Worm (Caenorhabditis elegans) whole organism, late embryonic: ENCODE results near the gene srh-215.

Source experiments
- C08G9.2 ChIP-seq: sonication (generic microtip); optimal IDR thresholded peaks from 2 replicates; lab custom pipeline; 2016; ENCODE audit warnings: mild to moderate bottlenecking, missing genetic modification characterization, moderate library complexity, missing compliant biosample characterization
- T23F11.4 ChIP-seq: fragments of 200-800 bp; sonication (Bioruptor generic); optimal IDR thresholded peaks from 2 replicates; lab custom pipeline; 2018; ENCODE audit warnings: mild to moderate bottlenecking, missing genetic modification characterization, missing compliant biosample characterization
- Y22D7AL.16 ChIP-seq: sonication (generic microtip); optimal IDR thresholded peaks from 2 replicates; lab custom pipeline; 2016; ENCODE audit warnings: missing genetic modification characterization, missing compliant biosample characterization
- ahr-1 ChIP-seq: sonication (generic microtip); optimal IDR thresholded peaks from 2 replicates; lab custom pipeline; 2016; ENCODE audit warnings: missing genetic modification characterization, missing compliant biosample characterization
- ceh-18 ChIP-seq: sonication (generic microtip); optimal IDR thresholded peaks from 2 replicates; lab custom pipeline; 2016; ENCODE audit warnings: missing genetic modification characterization, missing compliant biosample characterization
- ceh-2 ChIP-seq: sonication (generic microtip); optimal IDR thresholded peaks from 2 replicates; lab custom pipeline; 2016; ENCODE audit warnings: missing genotype, missing genetic modification characterization, missing compliant biosample characterization
- ceh-22 ChIP-seq: sonication (generic microtip); optimal IDR thresholded peaks from 2 replicates; lab custom pipeline; 2017; ENCODE audit warnings: missing biosample characterization, missing genetic modification characterization
- ceh-24 ChIP-seq: sonication (generic microtip); optimal IDR thresholded peaks from 2 replicates; lab custom pipeline; 2016; ENCODE audit warnings: mild to moderate bottlenecking, missing genetic modification characterization, missing compliant biosample characterization
- ceh-31 ChIP-seq: sonication (generic microtip); optimal IDR thresholded peaks from 2 replicates; lab custom pipeline; 2016; ENCODE audit warnings: missing genetic modification characterization, missing compliant biosample characterization
- ceh-45 ChIP-seq: fragments of 200-800 bp; sonication (Bioruptor generic); IDR thresholded peaks from 2 replicates; pipeline ENCODE4 v1.3.6; 2022; ENCODE audit warnings: missing genetic modification reagents, missing genetic modification characterization, missing compliant biosample characterization
- ceh-6 ChIP-seq: fragments of 200-800 bp; sonication (Bioruptor generic); optimal IDR thresholded peaks from 2 replicates; lab custom pipeline; 2018; ENCODE audit warnings: mild to moderate bottlenecking, missing genetic modification characterization, missing compliant biosample characterization
- che-1 ChIP-seq: sonication (generic microtip); optimal IDR thresholded peaks from 2 replicates; lab custom pipeline; 2016; ENCODE audit warnings: mild to moderate bottlenecking, missing genetic modification characterization, missing compliant biosample characterization
- elt-2 ChIP-seq: sonication (generic microtip); optimal IDR thresholded peaks from 2 replicates; lab custom pipeline; 2016; ENCODE audit warnings: missing genetic modification reagents, missing genetic modification characterization, missing compliant biosample characterization
- ets-4 ChIP-seq: sonication (generic microtip); optimal IDR thresholded peaks from 2 replicates; lab custom pipeline; 2016; ENCODE audit warnings: missing genetic modification characterization, missing compliant biosample characterization
- eyg-1 ChIP-seq: sonication (generic microtip); optimal IDR thresholded peaks from 2 replicates; lab custom pipeline; 2016; ENCODE audit warnings: missing genotype, missing genetic modification characterization, missing compliant biosample characterization
- fax-1 ChIP-seq: sonication (generic microtip); optimal IDR thresholded peaks from 2 replicates; lab custom pipeline; 2016; ENCODE audit warnings: missing genotype, missing genetic modification characterization, missing compliant biosample characterization
- fkh-10 ChIP-seq: fragments of 150-350 bp; optimal IDR thresholded peaks from 2 replicates; lab custom pipeline; 2014; ENCODE audit warnings: missing biosample characterization, missing genetic modification reagents, missing genetic modification characterization
- fkh-6 ChIP-seq: sonication (generic microtip); optimal IDR thresholded peaks from 2 replicates; lab custom pipeline; 2016; ENCODE audit warnings: missing genetic modification characterization, missing compliant biosample characterization
- gmeb-2 ChIP-seq: sonication (generic microtip); optimal IDR thresholded peaks from 2 replicates; lab custom pipeline; 2016; ENCODE audit warnings: missing genetic modification characterization, inconsistent platforms, missing compliant biosample characterization
- hlh-13 ChIP-seq: fragments of 200-800 bp; sonication (Bioruptor generic); optimal IDR thresholded peaks from 2 replicates; lab custom pipeline; 2018; ENCODE audit warnings: mild to moderate bottlenecking, missing genetic modification characterization, missing compliant biosample characterization
- hlh-15 ChIP-seq: sonication (generic microtip); optimal IDR thresholded peaks from 2 replicates; lab custom pipeline; 2016; ENCODE audit warnings: missing genetic modification characterization, missing compliant biosample characterization
- hlh-30 ChIP-seq: sonication (generic microtip); optimal IDR thresholded peaks from 2 replicates; lab custom pipeline; 2017; ENCODE audit warnings: antibody characterized with exemption, missing genetic modification characterization, missing compliant biosample characterization; ENCODE audit not compliant: insufficient read depth
- hlh-6 ChIP-seq: sonication (generic microtip); optimal IDR thresholded peaks from 2 replicates; lab custom pipeline; 2016; ENCODE audit warnings: missing genotype, missing genetic modification characterization, missing compliant biosample characterization
- hlh-8 ChIP-seq: sonication (generic microtip); optimal IDR thresholded peaks from 2 replicates; lab custom pipeline; 2016; ENCODE audit warnings: missing genotype, missing genetic modification characterization, missing compliant biosample characterization
- lim-6 ChIP-seq: sonication (generic microtip); optimal IDR thresholded peaks from 2 replicates; lab custom pipeline; 2016; ENCODE audit warnings: missing genetic modification characterization, missing compliant biosample characterization
- mec-3 ChIP-seq: sonication (generic microtip); optimal IDR thresholded peaks from 2 replicates; lab custom pipeline; 2016; ENCODE audit warnings: borderline replicate concordance, missing genetic modification characterization, missing compliant biosample characterization
- nhr-11 ChIP-seq: fragments of 150-350 bp; optimal IDR thresholded peaks from 2 replicates; lab custom pipeline; 2014; ENCODE audit warnings: missing biosample characterization, missing genetic modification characterization
- nhr-232 ChIP-seq: sonication (generic microtip); optimal IDR thresholded peaks from 2 replicates; lab custom pipeline; 2016; ENCODE audit warnings: missing genetic modification characterization, missing compliant biosample characterization
- npax-4 ChIP-seq: sonication (generic microtip); optimal IDR thresholded peaks from 2 replicates; lab custom pipeline; 2016; ENCODE audit warnings: missing genetic modification characterization, missing compliant biosample characterization
- odd-2 ChIP-seq: sonication (generic microtip); optimal IDR thresholded peaks from 2 replicates; lab custom pipeline; 2017; ENCODE audit warnings: antibody characterized with exemption, mild to moderate bottlenecking, missing genetic modification characterization, missing compliant biosample characterization
- pag-3 ChIP-seq: sonication (generic microtip); optimal IDR thresholded peaks from 2 replicates; lab custom pipeline; 2016; ENCODE audit warnings: missing compliant biosample characterization, missing genetic modification characterization, borderline replicate concordance
- pat-9 ChIP-seq: fragments of 200-800 bp; sonication (Bioruptor generic); optimal IDR thresholded peaks from 2 replicates; lab custom pipeline; 2018; ENCODE audit warnings: mild to moderate bottlenecking, missing genetic modification characterization, moderate library complexity, missing compliant biosample characterization
- pqm-1 ChIP-seq: sonication (generic microtip); optimal IDR thresholded peaks from 2 replicates; lab custom pipeline; 2016; ENCODE audit warnings: missing genetic modification characterization, missing compliant biosample characterization
- pros-1 ChIP-seq: fragments of 150-350 bp; optimal IDR thresholded peaks from 2 replicates; lab custom pipeline; 2014; ENCODE audit warnings: missing biosample characterization, missing genetic modification reagents, missing genetic modification characterization
- ref-2 ChIP-seq: sonication (generic microtip); optimal IDR thresholded peaks from 2 replicates; lab custom pipeline; 2016; ENCODE audit warnings: missing genetic modification characterization, missing compliant biosample characterization
- ttx-3 ChIP-seq: sonication (generic microtip); optimal IDR thresholded peaks from 2 replicates; lab custom pipeline; 2016; ENCODE audit warnings: missing genetic modification reagents, missing genetic modification characterization, missing compliant biosample characterization
- unc-3 ChIP-seq, 2 experiments: fragments of 200-800 bp in 1 of 2; sonication (Bioruptor generic) in 1 of 2; sonication (generic microtip) in 1 of 2; conservative IDR thresholded peaks in 1 of 2; optimal IDR thresholded peaks in 1 of 2; 2 replicates each; pipeline versions ENCODE4 v1.3.6 to Lab custom; 2016 to 2022; ENCODE audit warnings: missing compliant biosample characterization in 2 of 2, missing genetic modification characterization in 2 of 2, missing genetic modification reagents in 1 of 2
- zip-5 ChIP-seq: sonication (generic microtip); optimal IDR thresholded peaks from 2 replicates; lab custom pipeline; 2016; ENCODE audit warnings: missing genetic modification characterization, missing compliant biosample characterization

srh-215 gene

ce11 chrV:16831921-16832320 lies at the start of gene srh-215:
TSS of gene srh-215 (minus strand) at chrV:16832021.
- TF ChIP-seq ceh-2 (tag; lab: Kevin White, UChicago): no peak
- TF ChIP-seq odd-2 (tag; lab: Kevin White, UChicago): no peak
- no peak for TF ChIP-seq nhr-232 (tag; lab: Kevin White, UChicago)
- TF ChIP-seq ceh-6 (GFP tag; lab: Kevin White, UChicago): no peak
- no peak for TF ChIP-seq unc-3 (GFP tag; conservative IDR thresholded peaks at IDR 0.05; lab: Robert Waterston, UW)
- TF ChIP-seq unc-3 (tag; optimal IDR thresholded peaks at IDR 0.05; lab: Kevin White, UChicago): no peak
- TF ChIP-seq ahr-1 (tag; lab: Kevin White, UChicago): no peak
- TF ChIP-seq ref-2: no peak
- TF ChIP-seq eyg-1 (tag; lab: Kevin White, UChicago): no peak
- TF ChIP-seq, all 69 proteins: peak for 0

- TF ChIP-seq hlh-13 (no peak), fax-1 (tag; lab: Kevin White, UChicago) (no peak), ets-4 (no peak), lim-6 (no peak), T23F11.4 (GFP tag; lab: Kevin White, UChicago) (no peak), Y22D7AL.16 (tag; lab: Kevin White, UChicago) (no peak), pag-3 (no peak), che-1 (no peak), ttx-3 (no peak), hlh-30 (tag; lab: Kevin White, UChicago) (no peak), gmeb-2 (tag; lab: Kevin White, UChicago) (no peak), ceh-45 (GFP tag; lab: Robert Waterston, UW) (no peak), nhr-11 (tag; lab: Kevin White, UChicago) (no peak), hlh-8 (tag; lab: Kevin White, UChicago) (no peak)
Measured at ce11 chrV:16880679-16881078, 48.9 kb upstream of the srh-215 start, which contains the start of gene F09C6.14. TSS of gene F09C6.14 (plus strand) at chrV:16880979.

ce11 chrV:16880054-16880453 lies 48.2 kb upstream of the srh-215 start, which contains the start of gene F09C6.3:
TSS of gene F09C6.3 (minus strand) at chrV:16880154.
- TF ChIP-seq gmeb-2 (tag; lab: Kevin White, UChicago): no peak
- TF ChIP-seq fkh-10: no peak
- TF ChIP-seq fkh-6 (tag; lab: Kevin White, UChicago): no peak
- TF ChIP-seq ceh-22 (tag; lab: Kevin White, UChicago): no peak
- no peak for TF ChIP-seq elt-2 (tag; lab: Kevin White, UChicago)
- no peak for TF ChIP-seq ceh-2 (tag; lab: Kevin White, UChicago)
- TF ChIP-seq C08G9.2 (tag; lab: Kevin White, UChicago): no peak
- TF ChIP-seq zip-5 (tag; lab: Kevin White, UChicago): no peak

ce11 chrV:16879532-16879931 lies 47.7 kb upstream of the srh-215 start:
- TF ChIP-seq npax-4 (tag; lab: Kevin White, UChicago): no peak
- no peak for TF ChIP-seq Y22D7AL.16 (tag; lab: Kevin White, UChicago)

ce11 chrV:16874966-16875365 lies 43.1 kb upstream of the srh-215 start, which contains the start of gene F49A5.10:
TSS of gene F49A5.10 (plus strand) at chrV:16875266.
- TF ChIP-seq Y22D7AL.16 (tag; lab: Kevin White, UChicago) (no peak), hlh-13 (no peak), hlh-15 (tag; lab: Kevin White, UChicago) (no peak), pqm-1 (tag; lab: Kevin White, UChicago) (no peak), ceh-31 (tag; lab: Kevin White, UChicago) (no peak), C08G9.2 (tag; lab: Kevin White, UChicago) (no peak), nhr-11 (tag; lab: Kevin White, UChicago) (no peak), mec-3 (no peak), pros-1 (tag; lab: Kevin White, UChicago) (no peak), hlh-6 (no peak), ceh-24 (tag; lab: Kevin White, UChicago) (no peak), ceh-45 (GFP tag; lab: Robert Waterston, UW) (no peak), eyg-1 (tag; lab: Kevin White, UChicago) (no peak), gmeb-2 (tag; lab: Kevin White, UChicago) (no peak), pat-9 (no peak), npax-4 (tag; lab: Kevin White, UChicago) (no peak), ceh-18 (no peak)
- TF ChIP-seq, all 69 proteins: peak for 0
